Fruit fly (Drosophila melanogaster): ENCODE data around the gene CG7768.

Gene CG7768

DNA sequence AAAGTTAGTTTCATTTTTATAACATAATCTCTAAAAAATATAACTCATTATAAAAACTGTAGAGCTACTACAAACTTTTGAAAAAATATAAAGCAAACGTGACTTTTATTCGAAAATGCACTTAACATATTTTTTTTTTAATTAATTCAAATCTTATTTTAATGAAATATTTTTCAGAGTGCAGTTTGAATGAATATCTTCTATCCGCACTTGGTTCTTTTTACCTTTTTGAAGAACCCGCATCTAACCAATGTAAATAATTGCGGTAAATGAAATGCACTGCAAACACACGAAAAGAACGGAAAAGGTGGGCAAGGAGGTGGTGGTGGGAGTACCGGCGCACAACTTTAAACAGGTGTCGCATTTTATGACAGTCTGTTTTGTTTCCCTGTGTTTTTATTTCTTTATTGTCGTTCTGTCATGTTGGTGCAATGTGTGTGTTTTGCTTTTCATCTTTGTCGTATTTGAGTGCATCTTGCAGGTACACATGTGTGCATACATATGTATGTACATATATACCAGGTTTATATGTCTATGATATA, 24.0 kb upstream of the CG7768 start (continued):
- peak; percentile 59 for TF ChIP-seq CG8388 (GFP tag; optimal IDR thresholded peaks at IDR 0.05)
- no peak for TF ChIP-seq ttk (GFP tag; IDR thresholded peaks at IDR 0.05)
- TF ChIP-seq sob (GFP tag; IDR thresholded peaks at IDR 0.05) = no peak
- no peak for TF ChIP-seq dpn (GFP tag; optimal IDR thresholded peaks at IDR 0.05)
- TF ChIP-seq Side (GFP tag; optimal IDR thresholded peaks at IDR 0.05) = no peak
- no peak for TF ChIP-seq cg (GFP tag; optimal IDR thresholded peaks at IDR 0.05)
- TF ChIP-seq CG17359 (tag; optimal IDR thresholded peaks at IDR 0.05) = no peak
- TF ChIP-seq Hr39 (optimal IDR thresholded peaks at IDR 0.05) = no peak
- TF ChIP-seq Ssrp (tag; optimal IDR thresholded peaks at IDR 0.05) = peak; percentile 13
- TF ChIP-seq Myb (GFP tag; optimal IDR thresholded peaks at IDR 0.05) = no peak
- no peak for TF ChIP-seq rib (GFP tag; IDR thresholded peaks at IDR 0.05)
- TF ChIP-seq CG8281 (tag; optimal IDR thresholded peaks at IDR 0.05) = no peak
- peak; percentile 51 for TF ChIP-seq CG2712 (tag; optimal IDR thresholded peaks at IDR 0.05)
- no peak for TF ChIP-seq pzg (GFP tag; optimal IDR thresholded peaks at IDR 0.05)
- no peak for TF ChIP-seq CG12769 (tag; optimal IDR thresholded peaks at IDR 0.05)
- TF ChIP-seq CG30020 (tag; optimal IDR thresholded peaks at IDR 0.05) = no peak
- TF ChIP-seq CG11504 (tag; optimal IDR thresholded peaks at IDR 0.05) = peak; percentile 43
- TF ChIP-seq CG13624 (GFP tag; optimal IDR thresholded peaks at IDR 0.05) = no peak
- TF ChIP-seq CG10147 (GFP tag; optimal IDR thresholded peaks at IDR 0.05) = no peak

DNA sequence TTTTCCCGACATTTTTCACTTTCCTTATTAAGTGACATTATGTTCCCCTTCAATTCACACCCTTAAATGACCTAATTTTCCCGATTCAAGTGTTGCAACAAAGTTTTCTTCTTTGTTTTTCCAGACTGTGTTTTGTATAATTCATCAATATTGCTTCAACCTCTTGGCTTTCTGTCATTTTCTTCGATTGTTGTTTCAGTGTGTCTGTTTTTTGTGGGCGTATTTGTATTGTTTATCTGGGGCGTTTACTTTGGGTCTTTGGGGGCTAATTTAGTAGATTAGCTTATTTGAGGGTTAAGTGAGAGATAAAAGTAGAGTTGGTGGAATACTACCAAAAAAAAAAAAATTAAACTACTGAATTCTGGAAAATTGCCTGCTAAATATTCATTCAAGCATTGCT, 22.3 kb upstream of the CG7768 start:
- TF ChIP-seq CG4328 (GFP tag; optimal IDR thresholded peaks at IDR 0.05) = peak; percentile 20
- TF ChIP-seq nau (GFP tag; optimal IDR thresholded peaks at IDR 0.05) = peak; percentile 58
- peak; percentile 28 for TF ChIP-seq YL-1 (GFP tag; optimal IDR thresholded peaks at IDR 0.05)
- TF ChIP-seq oc (tag; optimal IDR thresholded peaks at IDR 0.05) = peak; percentile 45
- TF ChIP-seq bab2 (GFP tag; optimal IDR thresholded peaks at IDR 0.05) = peak; percentile 13
- peak; percentile 76; the same call in 2 of the 3 replicates for TF ChIP-seq sr (GFP tag; IDR thresholded peaks at IDR 0.05)
- TF ChIP-seq ara (GFP tag; IDR thresholded peaks at IDR 0.05) = peak; percentile 61
- TF ChIP-seq D19A (tag; optimal IDR thresholded peaks at IDR 0.05) = peak; percentile 20
- TF ChIP-seq chinmo (GFP tag; IDR thresholded peaks at IDR 0.05; ENCODE audit: partially characterized antibody) = 0 out of 4 replicates have a peak, but pooled peaks have one; percentile 9
- no peak for TF ChIP-seq CG6791 (GFP tag; IDR thresholded peaks at IDR 0.05; ENCODE audit: partially characterized antibody)
- TF ChIP-seq CG33557 (GFP tag; optimal IDR thresholded peaks at IDR 0.05) = peak; percentile 33
- TF ChIP-seq CG9876 (GFP tag; optimal IDR thresholded peaks at IDR 0.05) = peak; percentile 1
- no peak for TF ChIP-seq crol (GFP tag; IDR thresholded peaks at IDR 0.05)
- peak; percentile 20 for TF ChIP-seq Kr (GFP tag; optimal IDR thresholded peaks at IDR 0.05)
- no peak for TF ChIP-seq br (optimal IDR thresholded peaks at IDR 0.05)
- TF ChIP-seq CG11723 (GFP tag; optimal IDR thresholded peaks at IDR 0.05) = peak; percentile 27
- TF ChIP-seq HmgZ (tag; optimal IDR thresholded peaks at IDR 0.05) = no peak
- TF ChIP-seq CG14710 (tag; optimal IDR thresholded peaks at IDR 0.05) = peak; percentile 26
- TF ChIP-seq Sox100B (GFP tag; optimal IDR thresholded peaks at IDR 0.05) = peak; percentile 56
- no peak for TF ChIP-seq abd-A (tag; optimal IDR thresholded peaks at IDR 0.05)
- TF ChIP-seq NC2β (GFP tag; optimal IDR thresholded peaks at IDR 0.05) = peak; percentile 8
- TF ChIP-seq CG12219 (GFP tag; optimal IDR thresholded peaks at IDR 0.05) = peak; percentile 35
- peak; percentile 53 for TF ChIP-seq CG18262 (tag; optimal IDR thresholded peaks at IDR 0.05)
- TF ChIP-seq CG14014 (GFP tag; IDR thresholded peaks at IDR 0.05) = peak; percentile 37; the same call in 1 of the 2 replicates
- TF ChIP-seq CG2712 (tag; optimal IDR thresholded peaks at IDR 0.05) = peak; percentile 41
- TF ChIP-seq D (optimal IDR thresholded peaks at IDR 0.05) = no peak
- peak; percentile 54 for TF ChIP-seq D (GFP tag; optimal IDR thresholded peaks at IDR 0.05)
- TF ChIP-seq Xrp1 (GFP tag; IDR thresholded peaks at IDR 0.05) = peak; percentile 54; the same call in 1 of the 2 replicates
- peak; percentile 79 for TF ChIP-seq Vsx1 (GFP tag; optimal IDR thresholded peaks at IDR 0.05)
- peak; percentile 21 for TF ChIP-seq NfI (GFP tag; optimal IDR thresholded peaks at IDR 0.05)
- TF ChIP-seq CG31441 (GFP tag; IDR thresholded peaks at IDR 0.05) = peak; percentile 39; the same call in 1 of the 2 replicates
- TF ChIP-seq CG11504 (tag; optimal IDR thresholded peaks at IDR 0.05) = peak; percentile 44
- TF ChIP-seq sima (GFP tag; optimal IDR thresholded peaks at IDR 0.05) = no peak

All from whole organism, embryonic.